Worm (Caenorhabditis elegans) whole organism, midembryonic: ENCODE results near the gene krr-1.

ENCODE experiments used
- T22C8.4 ChIP-seq: fragments of 200-800 bp; sonication (Bioruptor generic); IDR thresholded peaks from 2 replicates; pipeline ENCODE4 v1.3.6; 2022; ENCODE audit warnings: missing genetic modification characterization, missing compliant biosample characterization
- cog-1 ChIP-seq: sonication (generic microtip); optimal IDR thresholded peaks from 2 replicates; lab custom pipeline; 2016; ENCODE audit warnings: missing genetic modification characterization, missing compliant biosample characterization
- flt-1 ChIP-seq: fragments of 200-800 bp; sonication (Bioruptor generic); IDR thresholded peaks from 2 replicates; pipeline ENCODE4 v1.3.6; 2022; ENCODE audit warnings: missing genetic modification characterization, missing compliant biosample characterization
- ref-1 ChIP-seq: fragments of 200-800 bp; sonication (Bioruptor generic); conservative IDR thresholded peaks from 2 replicates; pipeline ENCODE4 v1.3.6; 2022; ENCODE audit warnings: missing genetic modification reagents, missing genetic modification characterization, missing compliant biosample characterization
- tab-1 ChIP-seq: fragments of 200-800 bp; sonication (Bioruptor generic); IDR thresholded peaks from 2 replicates; pipeline ENCODE4 v1.3.6; 2022; ENCODE audit warnings: missing genetic modification characterization, missing compliant biosample characterization
- ztf-23 ChIP-seq: fragments of 200-800 bp; sonication (Bioruptor generic); IDR thresholded peaks from 2 replicates; pipeline ENCODE4 v1.3.6; 2022; ENCODE audit warnings: missing genetic modification reagents, missing genetic modification characterization, missing compliant biosample characterization
- ztf-29 ChIP-seq: fragments of 200-800 bp; sonication (Bioruptor generic); IDR thresholded peaks from 2 replicates; pipeline ENCODE4 v1.3.6; 2022; ENCODE audit warnings: missing genetic modification reagents, missing genetic modification characterization, missing compliant biosample characterization

ce11 chrV:7246951-7247350 lies 16.0 kb downstream of the krr-1 start, which contains the start of gene C05C8.7:
- no peak for TF ChIP-seq cog-1
- TF ChIP-seq ztf-23 (GFP tag; lab: Robert Waterston, UW) = no peak
- TF ChIP-seq flt-1 (GFP tag; lab: Robert Waterston, UW) = 0 out of 2 replicates have a peak, but pooled peaks have one; percentile 51
- TF ChIP-seq tab-1 (GFP tag; lab: Robert Waterston, UW) = no peak
- TF ChIP-seq T22C8.4 (GFP tag; lab: Robert Waterston, UW) = no peak
- TF ChIP-seq ztf-29 (GFP tag; lab: Robert Waterston, UW) = no peak
- TF ChIP-seq ref-1 (GFP tag; lab: Robert Waterston, UW) = no peak
